Fruit fly (Drosophila melanogaster): ENCODE data around the gene CG16989.
A peak's percentile ranks its signal among the peaks of the same experiment; 100 is the strongest.

Gene CG16989

DNA sequence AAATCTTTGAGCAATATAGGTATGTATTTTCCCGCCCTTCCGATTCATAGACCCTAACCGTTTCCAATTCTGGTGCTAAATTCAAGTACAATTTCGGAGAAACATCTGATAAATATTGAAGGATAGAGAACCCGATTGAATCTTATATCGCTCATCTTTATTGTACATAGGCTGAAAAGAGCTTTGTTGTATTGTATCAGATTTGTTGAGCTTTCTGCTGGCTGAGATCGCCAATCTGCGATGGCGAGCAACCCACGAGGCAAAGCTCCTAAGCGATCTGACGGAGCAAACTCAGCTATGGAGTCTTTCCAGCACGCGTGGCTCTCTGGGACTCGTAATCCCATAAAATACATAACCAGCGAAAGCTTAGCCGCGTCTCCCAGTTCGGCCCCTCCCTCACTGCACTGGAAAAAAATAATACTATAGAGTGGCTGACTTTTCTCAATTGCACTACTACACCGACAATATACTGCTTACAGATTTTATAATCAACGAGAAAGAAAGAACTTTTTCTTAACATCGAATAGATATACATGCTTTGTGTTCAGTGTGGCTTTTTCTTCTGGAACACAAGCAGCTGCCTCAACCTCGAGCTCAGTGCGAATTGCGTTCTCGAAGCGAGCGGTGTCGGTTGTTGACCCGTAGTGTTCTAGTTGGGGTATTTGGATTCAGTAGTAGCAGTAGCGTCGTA is 37.2 kb upstream of the CG16989 start (continued):
- TF ChIP-seq tll (GFP tag; optimal IDR thresholded peaks at IDR 0.05) = no peak
- TF ChIP-seq nmo (GFP tag; optimal IDR thresholded peaks at IDR 0.05) = peak; percentile 67
- TF ChIP-seq knrl (GFP tag; IDR thresholded peaks at IDR 0.05; ENCODE audit: partially characterized antibody) = no peak
- peak; percentile 8 for TF ChIP-seq NC2α (GFP tag; optimal IDR thresholded peaks at IDR 0.05)
- TF ChIP-seq D19A (tag; optimal IDR thresholded peaks at IDR 0.05) = peak; percentile 65
- peak; percentile 75 for TF ChIP-seq lbe (GFP tag; optimal IDR thresholded peaks at IDR 0.05)
- peak; percentile 43 for TF ChIP-seq CG15601 (tag; optimal IDR thresholded peaks at IDR 0.05)
- TF ChIP-seq phol (tag; optimal IDR thresholded peaks at IDR 0.05) = peak; percentile 61
- peak; percentile 96 for TF ChIP-seq CG18599 (GFP tag; optimal IDR thresholded peaks at IDR 0.05)
- peak; percentile 80 for TF ChIP-seq CG10209 (GFP tag; optimal IDR thresholded peaks at IDR 0.05)
- peak; percentile 51; the same call in 1 of the 2 replicates for TF ChIP-seq ap (GFP tag; IDR thresholded peaks at IDR 0.05)
- TF ChIP-seq Lpt (GFP tag; optimal IDR thresholded peaks at IDR 0.05) = no peak
- TF ChIP-seq sna (GFP tag; IDR thresholded peaks at IDR 0.05; ENCODE audit: partially characterized antibody) = no peak
- peak; percentile 78 for TF ChIP-seq ATbp (GFP tag; optimal IDR thresholded peaks at IDR 0.05)
- peak; percentile 68 for TF ChIP-seq grn (GFP tag; optimal IDR thresholded peaks at IDR 0.05)
- no peak for TF ChIP-seq CG30020 (tag; optimal IDR thresholded peaks at IDR 0.05)
- peak; percentile 59 for TF ChIP-seq CG6254 (GFP tag; optimal IDR thresholded peaks at IDR 0.05)
- TF ChIP-seq pnt (GFP tag; optimal IDR thresholded peaks at IDR 0.05) = peak; percentile 78
- TF ChIP-seq B-H2 (GFP tag; optimal IDR thresholded peaks at IDR 0.05) = peak; percentile 63
- no peak for TF ChIP-seq unc-4 (GFP tag; IDR thresholded peaks at IDR 0.05; ENCODE audit: partially characterized antibody)
- TF ChIP-seq CG18262 (tag; optimal IDR thresholded peaks at IDR 0.05) = peak; percentile 64
- peak; percentile 68 for TF ChIP-seq CG31388 (GFP tag; optimal IDR thresholded peaks at IDR 0.05)
- TF ChIP-seq Myb (GFP tag; optimal IDR thresholded peaks at IDR 0.05) = peak; percentile 75
- peak; percentile 86 for TF ChIP-seq ranshi (GFP tag; IDR thresholded peaks at IDR 0.05)
- TF ChIP-seq CG42726 (GFP tag; IDR thresholded peaks at IDR 0.05; ENCODE audit: partially characterized antibody) = no peak
- peak; percentile 91 for TF ChIP-seq Meics (GFP tag; optimal IDR thresholded peaks at IDR 0.05)
- no peak for TF ChIP-seq CG7745 (tag; optimal IDR thresholded peaks at IDR 0.05)
- peak; percentile 92 for TF ChIP-seq sob (GFP tag; IDR thresholded peaks at IDR 0.05)
- TF ChIP-seq trh (GFP tag; optimal IDR thresholded peaks at IDR 0.05) = peak; percentile 42
- TF ChIP-seq fd3F (GFP tag; optimal IDR thresholded peaks at IDR 0.05) = peak; percentile 70
- peak; percentile 76 for TF ChIP-seq CG17328 (GFP tag; IDR thresholded peaks at IDR 0.05)
- peak; percentile 81 for TF ChIP-seq CG4282 (GFP tag; optimal IDR thresholded peaks at IDR 0.05)
- peak; percentile 56 for TF ChIP-seq CG10274 (GFP tag; optimal IDR thresholded peaks at IDR 0.05)
- TF ChIP-seq CG6683 (GFP tag; optimal IDR thresholded peaks at IDR 0.05) = peak; percentile 66
- peak; percentile 66 for TF ChIP-seq slp2 (GFP tag; optimal IDR thresholded peaks at IDR 0.05)
- peak; percentile 72 for TF ChIP-seq crc (GFP tag; optimal IDR thresholded peaks at IDR 0.05)
- peak; percentile 14 for TF ChIP-seq Jarid2 (GFP tag; optimal IDR thresholded peaks at IDR 0.05)
- TF ChIP-seq CG2202 (tag; optimal IDR thresholded peaks at IDR 0.05) = no peak
- peak; percentile 73 for TF ChIP-seq dm (GFP tag; optimal IDR thresholded peaks at IDR 0.05)
- TF ChIP-seq CG14441 (GFP tag; IDR thresholded peaks at IDR 0.05) = peak; percentile 81
- no peak for TF ChIP-seq abd-A (tag; optimal IDR thresholded peaks at IDR 0.05)
- no peak for TF ChIP-seq h (optimal IDR thresholded peaks at IDR 0.05)
- TF ChIP-seq CG31365 (tag; optimal IDR thresholded peaks at IDR 0.05) = peak; percentile 40
- TF ChIP-seq CG6272 (GFP tag; IDR thresholded peaks at IDR 0.05) = peak; percentile 48
- peak; percentile 82 for TF ChIP-seq chm (GFP tag; IDR thresholded peaks at IDR 0.05)
- TF ChIP-seq ato (GFP tag; IDR thresholded peaks at IDR 0.05; ENCODE audit: partially characterized antibody) = no peak
- TF ChIP-seq CG5245 (GFP tag; optimal IDR thresholded peaks at IDR 0.05) = peak; percentile 68
- TF ChIP-seq hb (GFP tag; IDR thresholded peaks at IDR 0.05; ENCODE audit: partially characterized antibody) = no peak
- TF ChIP-seq CG10654 (GFP tag; optimal IDR thresholded peaks at IDR 0.05) = peak; percentile 68
